Fruit fly (Drosophila melanogaster) whole organism, wandering third instar larva: Measurements from ENCODE around the gene CG4297.

Source experiments
- Abd-B ChIP-seq: fragments of >200 bp; optimal IDR thresholded peaks from 2 replicates; lab custom pipeline; 2017; ENCODE audit warnings: missing biosample characterization, missing genetic modification characterization
- CG32264 ChIP-seq: fragments of 200-800 bp; sonication (Bioruptor generic); optimal IDR thresholded peaks from 2 replicates; lab custom pipeline; 2016; ENCODE audit warnings: missing biosample characterization, missing genetic modification characterization
- CrebA ChIP-seq: fragments of 200-800 bp; sonication (Bioruptor generic); optimal IDR thresholded peaks from 2 replicates; lab custom pipeline; 2016; ENCODE audit warnings: missing biosample characterization, mild to moderate bottlenecking, missing genetic modification characterization, borderline replicate concordance
- Dfd ChIP-seq: fragments of >200 bp; optimal IDR thresholded peaks from 2 replicates; lab custom pipeline; 2017; ENCODE audit warnings: missing biosample characterization, missing genetic modification characterization
- Dif ChIP-seq: fragments of 200-275, 200-300 bp; sonication (Bioruptor generic); optimal IDR thresholded peaks from 2 replicates; lab custom pipeline; 2018; ENCODE audit warnings: missing biosample characterization, missing genetic modification characterization; ENCODE audit not compliant: partially characterized antibody
- GATAd ChIP-seq: sonication (Bioruptor generic); optimal IDR thresholded peaks from 2 replicates; lab custom pipeline; 2016; ENCODE audit warnings: missing biosample characterization, missing genetic modification characterization
- HLH106 ChIP-seq: fragments of 200-800 bp; optimal IDR thresholded peaks from 3 replicates; lab custom pipeline; 2019; ENCODE audit warnings: missing biosample characterization, mild to moderate bottlenecking, missing genetic modification characterization, moderate library complexity
- Hnf4 ChIP-seq: fragments of 200-800 bp; sonication (Bioruptor generic); optimal IDR thresholded peaks from 2 replicates; lab custom pipeline; 2016; ENCODE audit warnings: missing biosample characterization, mild to moderate bottlenecking, missing genetic modification characterization
- Hr78 ChIP-seq: fragments of >200 bp; optimal IDR thresholded peaks from 2 replicates; lab custom pipeline; 2017; ENCODE audit warnings: missing biosample characterization, missing genetic modification characterization
- Hr83 ChIP-seq: fragments of 200-300 bp; sonication (Bioruptor generic); optimal IDR thresholded peaks from 2 replicates; lab custom pipeline; 2016; ENCODE audit warnings: missing biosample characterization, mild to moderate bottlenecking, missing genetic modification characterization, moderate library complexity; ENCODE audit not compliant: poor library complexity, severe bottlenecking
- Jra ChIP-seq: sonication (Bioruptor generic); optimal IDR thresholded peaks from 2 replicates; lab custom pipeline; 2016; ENCODE audit warnings: missing biosample characterization, missing genetic modification characterization
- Mio ChIP-seq: sonication (Bioruptor generic); optimal IDR thresholded peaks from 2 replicates; lab custom pipeline; 2016; ENCODE audit warnings: missing biosample characterization, missing genetic modification characterization
- Myc ChIP-seq: fragments of >200 bp; optimal IDR thresholded peaks from 2 replicates; lab custom pipeline; 2017
- N ChIP-seq: fragments of >200 bp; optimal IDR thresholded peaks from 2 replicates; lab custom pipeline; 2018; ENCODE audit warnings: missing biosample characterization, missing external identifiers, missing genetic modification characterization
- OdsH ChIP-seq: fragments of 200-800 bp; sonication (Bioruptor generic); optimal IDR thresholded peaks from 2 replicates; lab custom pipeline; 2016; ENCODE audit warnings: missing biosample characterization, mild to moderate bottlenecking, missing genetic modification characterization
- Rel ChIP-seq, 2 experiments: fragments of 200-800 bp; sonication (Bioruptor generic) in 1 of 2; optimal IDR thresholded peaks; 2 replicates in 1 of 2; 3 replicates in 1 of 2; lab custom pipeline; 2016 to 2019; ENCODE audit warnings: mild to moderate bottlenecking in 2 of 2, missing biosample characterization in 2 of 2, missing genetic modification characterization in 2 of 2, moderate library complexity in 1 of 2
- Sp1 ChIP-seq: fragments of 200-800 bp; sonication (Bioruptor generic); optimal IDR thresholded peaks from 3 replicates; lab custom pipeline; 2019; ENCODE audit warnings: missing biosample characterization, mild to moderate bottlenecking, missing genetic modification characterization, moderate library complexity
- br ChIP-seq: fragments of 200-800 bp; sonication (Bioruptor generic); optimal IDR thresholded peaks from 2 replicates; lab custom pipeline; 2016; ENCODE audit warnings: missing biosample characterization, missing genetic modification characterization
- brk ChIP-seq: fragments of 200-800 bp; sonication (Bioruptor generic); optimal IDR thresholded peaks from 2 replicates; lab custom pipeline; 2016; ENCODE audit warnings: missing biosample characterization, mild to moderate bottlenecking, missing genetic modification characterization
- dl ChIP-seq, 2 experiments: fragments of 175-275, 200-275 bp in 1 of 2; fragments of 200-275 bp in 1 of 2; sonication (Bioruptor generic); optimal IDR thresholded peaks; lab custom pipeline; 2018; ENCODE audit warnings: mild to moderate bottlenecking in 2 of 2, missing biosample characterization in 2 of 2, missing genetic modification characterization in 2 of 2, moderate library complexity in 2 of 2; ENCODE audit not compliant: partially characterized antibody in 2 of 2, insufficient read depth in 1 of 2
- dmrt93B ChIP-seq: fragments of 200-800 bp; sonication (Bioruptor generic); optimal IDR thresholded peaks from 2 replicates; lab custom pipeline; 2018; ENCODE audit warnings: missing biosample characterization, mild to moderate bottlenecking, missing genetic modification characterization
- dsf ChIP-seq: sonication (Bioruptor generic); optimal IDR thresholded peaks from 2 replicates; lab custom pipeline; 2016; ENCODE audit warnings: missing biosample characterization, missing genetic modification characterization, borderline replicate concordance
- ey ChIP-seq: fragments of 200-800 bp; sonication (Bioruptor generic); optimal IDR thresholded peaks from 2 replicates; lab custom pipeline; 2016; ENCODE audit warnings: missing biosample characterization, missing genetic modification characterization
- foxo ChIP-seq, 2 experiments: fragments of 200-800 bp; sonication (Bioruptor generic); optimal IDR thresholded peaks; 2 replicates in 1 of 2; 3 replicates in 1 of 2; lab custom pipeline; 2016 to 2017; ENCODE audit warnings: missing biosample characterization in 2 of 2, missing genetic modification characterization in 2 of 2
- fru ChIP-seq: fragments of 200-800 bp; sonication (Bioruptor generic); optimal IDR thresholded peaks from 3 replicates; lab custom pipeline; 2016; ENCODE audit warnings: missing biosample characterization, mild to moderate bottlenecking, missing genetic modification characterization
- h ChIP-seq: fragments of 200-800 bp; sonication (Bioruptor generic); optimal IDR thresholded peaks from 3 replicates; lab custom pipeline; 2016; ENCODE audit warnings: missing biosample characterization, mild to moderate bottlenecking, missing genetic modification characterization
- jim ChIP-seq: fragments of 175-275, 200-325 bp; sonication (Bioruptor generic); optimal IDR thresholded peaks from 2 replicates; lab custom pipeline; 2016; ENCODE audit warnings: missing biosample characterization, mild to moderate bottlenecking, missing genetic modification characterization
- lola ChIP-seq: fragments of >200 bp; optimal IDR thresholded peaks from 2 replicates; lab custom pipeline; 2017; ENCODE audit warnings: missing biosample characterization, missing genetic modification characterization
- pan ChIP-seq: fragments of >200 bp; optimal IDR thresholded peaks from 2 replicates; lab custom pipeline; 2017
- psq ChIP-seq: fragments of 200-800 bp; sonication (Bioruptor generic); optimal IDR thresholded peaks from 3 replicates; lab custom pipeline; 2017; ENCODE audit warnings: missing biosample characterization, mild to moderate bottlenecking, missing genetic modification characterization, moderate library complexity
- rgr ChIP-seq: fragments of 200-800 bp; sonication (Bioruptor generic); optimal IDR thresholded peaks from 3 replicates; lab custom pipeline; 2016; ENCODE audit warnings: missing biosample characterization, mild to moderate bottlenecking, missing genetic modification characterization
- sage ChIP-seq: fragments of 200-800 bp; sonication (Bioruptor generic); optimal IDR thresholded peaks from 2 replicates; lab custom pipeline; 2016; ENCODE audit warnings: missing biosample characterization, mild to moderate bottlenecking, missing genetic modification characterization
- sv ChIP-seq: fragments of 200-800 bp; sonication (Bioruptor generic); optimal IDR thresholded peaks from 3 replicates; lab custom pipeline; 2016; ENCODE audit warnings: missing biosample characterization, missing genetic modification characterization
- tai ChIP-seq: sonication (Bioruptor generic); optimal IDR thresholded peaks from 2 replicates; lab custom pipeline; 2016; ENCODE audit warnings: missing biosample characterization, missing genetic modification characterization
- usp ChIP-seq: fragments of >200 bp; optimal IDR thresholded peaks from 2 replicates; lab custom pipeline; 2017; ENCODE audit warnings: missing biosample characterization, missing genetic modification characterization
- woc ChIP-seq: sonication (Bioruptor generic); optimal IDR thresholded peaks from 2 replicates; lab custom pipeline; 2016; ENCODE audit warnings: missing biosample characterization, mild to moderate bottlenecking, missing genetic modification characterization

The CG4297 gene

dm6 chr2L:516032-516993 lies 44.3 kb upstream of the CG4297 start (continued):
- TF ChIP-seq Mio (GFP tag; lab: Kevin White, UChicago) = no peak
- TF ChIP-seq Dif (GFP tag; lab: Kevin White, UChicago) = peak; percentile 42
- TF ChIP-seq woc = peak; percentile 23

dm6 chr2L:514124-514818 lies 42.3 kb upstream of the CG4297 start:
- TF ChIP-seq sage = no peak
- TF ChIP-seq ey (GFP tag; lab: Kevin White, UChicago) = no peak
- TF ChIP-seq CG32264 (GFP tag; lab: Kevin White, UChicago) = no peak
- TF ChIP-seq tai (GFP tag; lab: Kevin White, UChicago) = no peak
- no peak for TF ChIP-seq Mio (GFP tag; lab: Kevin White, UChicago)
- TF ChIP-seq woc = no peak
- no peak for TF ChIP-seq CrebA (GFP tag; lab: Kevin White, UChicago)
- TF ChIP-seq rgr (GFP tag; lab: Kevin White, UChicago) = no peak
- TF ChIP-seq usp (GFP tag; lab: Kevin White, UChicago) = no peak
- TF ChIP-seq Hr78 (GFP tag; lab: Kevin White, UChicago) = no peak
- TF ChIP-seq jim = no peak
- TF ChIP-seq dl (GFP tag; optimal IDR thresholded peaks at IDR 0.05; lab: Kevin White, UChicago; ENCODE audit: insufficient read depth in 1 of 2, partially characterized antibody in 2 of 2) = no peak
- TF ChIP-seq OdsH (GFP tag; lab: Kevin White, UChicago) = no peak
- no peak for TF ChIP-seq Abd-B (GFP tag; lab: Kevin White, UChicago)
- no peak for TF ChIP-seq fru (GFP tag; lab: Kevin White, UChicago)
- TF ChIP-seq, all 38 proteins: peak for 0

dm6 chr2L:513035-513434 lies 41.0 kb upstream of the CG4297 start:
- peak; percentile 8 for TF ChIP-seq OdsH (GFP tag; lab: Kevin White, UChicago)
- peak; percentile 12 for TF ChIP-seq h (GFP tag; lab: Kevin White, UChicago)
- TF ChIP-seq GATAd (GFP tag; lab: Kevin White, UChicago) = no peak
- TF ChIP-seq dl (GFP tag; optimal IDR thresholded peaks at IDR 0.05; lab: Kevin White, UChicago; ENCODE audit: insufficient read depth in 1 of 2, partially characterized antibody in 2 of 2) = no peak
- TF ChIP-seq, all 38 proteins: peak for 2

- TF ChIP-seq Sp1 (GFP tag; lab: Kevin White, UChicago) = peak; percentile 63
- no peak for TF ChIP-seq Dfd (GFP tag; lab: Kevin White, UChicago)
- TF ChIP-seq sage = peak; percentile 65
- TF ChIP-seq h (GFP tag; lab: Kevin White, UChicago) = peak; percentile 87
- TF ChIP-seq dsf (GFP tag; lab: Kevin White, UChicago) = peak; percentile 16
- TF ChIP-seq usp (GFP tag; lab: Kevin White, UChicago) = no peak
- TF ChIP-seq sv (GFP tag; lab: Kevin White, UChicago) = peak; percentile 56
- TF ChIP-seq woc = peak; percentile 24
- no peak for TF ChIP-seq Mio (GFP tag; lab: Kevin White, UChicago)
- TF ChIP-seq br (GFP tag; lab: Kevin White, UChicago) = peak; percentile 74
- peak; percentile 70 for TF ChIP-seq psq (GFP tag; lab: Kevin White, UChicago)
- no peak for TF ChIP-seq N
- peak; percentile 77 for TF ChIP-seq Hnf4 (GFP tag; lab: Kevin White, UChicago)
- no peak for TF ChIP-seq CrebA (GFP tag; lab: Kevin White, UChicago)
- TF ChIP-seq jim = no peak
- TF ChIP-seq Hr78 (GFP tag; lab: Kevin White, UChicago) = no peak
- TF ChIP-seq HLH106 = peak; percentile 16
- peak; percentile 65 for TF ChIP-seq brk (GFP tag; lab: Kevin White, UChicago)
- TF ChIP-seq Myc (lab: Kevin White, UChicago) = no peak
- peak; percentile 66 for TF ChIP-seq fru (GFP tag; lab: Kevin White, UChicago)
- TF ChIP-seq rgr (GFP tag; lab: Kevin White, UChicago) = peak; percentile 76
- TF ChIP-seq dmrt93B (GFP tag; lab: Kevin White, UChicago) = no peak
- peak; percentile 73 for TF ChIP-seq ey (GFP tag; lab: Kevin White, UChicago)
- TF ChIP-seq Jra (GFP tag; lab: Kevin White, UChicago) = peak; percentile 20
- no peak for TF ChIP-seq GATAd (GFP tag; lab: Kevin White, UChicago)
- no peak for TF ChIP-seq lola (GFP tag; lab: Kevin White, UChicago)
- no peak for TF ChIP-seq Hr83 (GFP tag; lab: Kevin White, UChicago)
- no peak for TF ChIP-seq Abd-B (GFP tag; lab: Kevin White, UChicago)
- TF ChIP-seq Dif (GFP tag; lab: Kevin White, UChicago) = no peak
- no peak for TF ChIP-seq Rel (GFP tag; optimal IDR thresholded peaks at IDR 0.05; lab: Kevin White, UChicago)
- no peak for TF ChIP-seq Rel (tag; optimal IDR thresholded peaks at IDR 0.05; lab: Kevin White, UChicago)
- TF ChIP-seq foxo (GFP tag; optimal IDR thresholded peaks at IDR 0.05; lab: Kevin White, UChicago) = peak in 1 of 2 experiments; percentile 81
- TF ChIP-seq dl (GFP tag; optimal IDR thresholded peaks at IDR 0.05; lab: Kevin White, UChicago; ENCODE audit: insufficient read depth in 1 of 2, partially characterized antibody in 2 of 2) = no peak
- TF ChIP-seq tai (GFP tag; lab: Kevin White, UChicago) = no peak
- peak; percentile 47 for TF ChIP-seq CG32264 (GFP tag; lab: Kevin White, UChicago)
- TF ChIP-seq OdsH (GFP tag; lab: Kevin White, UChicago) = peak; percentile 76
- TF ChIP-seq pan = no peak
These were observed 40.0 kb upstream of the CG4297 start for dm6 chr2L:512028-512427.
